Worm (Caenorhabditis elegans) whole organism, mixed stage, embryonic: ENCODE data around the gene ZK863.8.

Source experiments
- elt-1 ChIP-seq: sonication (generic microtip); optimal IDR thresholded peaks from 2 replicates; lab custom pipeline; 2017; ENCODE audit warnings: missing genetic modification characterization, mild to moderate bottlenecking, missing compliant biosample characterization, antibody characterized with exemption, moderate library complexity, borderline replicate concordance; ENCODE audit not compliant: insufficient read depth
- lsy-2 ChIP-seq: fragments of 150-350 bp; optimal IDR thresholded peaks from 2 replicates; lab custom pipeline; 2014; ENCODE audit warnings: missing biosample characterization, missing genetic modification characterization
- mep-1 ChIP-seq: fragments of 150-350 bp; optimal IDR thresholded peaks from 2 replicates; lab custom pipeline; 2017; ENCODE audit warnings: missing biosample characterization, missing genetic modification reagents, missing genetic modification characterization, inconsistent platforms
- nhr-237 ChIP-seq: fragments of 150-350 bp; optimal IDR thresholded peaks from 2 replicates; lab custom pipeline; 2014; ENCODE audit warnings: missing biosample characterization, missing genetic modification characterization
- nhr-28 ChIP-seq: fragments of 150-350 bp; optimal IDR thresholded peaks from 2 replicates; lab custom pipeline; 2014; ENCODE audit warnings: missing biosample characterization, missing genetic modification characterization
- pha-4 ChIP-seq: fragments of 150-350 bp; optimal IDR thresholded peaks from 2 replicates; lab custom pipeline; 2018; ENCODE audit warnings: missing biosample characterization, missing genetic modification reagents, missing genetic modification characterization
- snpc-4 ChIP-seq: fragments of 150-350 bp; optimal IDR thresholded peaks from 2 replicates; lab custom pipeline; 2014; ENCODE audit warnings: missing biosample characterization, missing genetic modification characterization
- unc-62 ChIP-seq: fragments of 150-350 bp; optimal IDR thresholded peaks from 2 replicates; lab custom pipeline; 2014; ENCODE audit warnings: missing biosample characterization, missing genetic modification reagents, missing genetic modification characterization

ce11 chrV:12184308-12184999 is 2.9 kb downstream of the ZK863.8 start, which contains the start of gene srd-4:
- TF ChIP-seq elt-1 (tag; lab: Kevin White, UChicago) (no peak), pha-4 (tag; lab: Kevin White, UChicago) (peak; percentile 15), nhr-237 (no peak), mep-1 (tag; lab: Kevin White, UChicago) (no peak), unc-62 (GFP tag; lab: Kevin White, UChicago) (no peak), nhr-28 (no peak), lsy-2 (tag; lab: Kevin White, UChicago) (peak; percentile 39), snpc-4 (tag; lab: Kevin White, UChicago) (no peak)
